Worm (Caenorhabditis elegans) whole organism, L1 larva: ENCODE data around the gene W02B12.1.

Experiments used
- C16A3.4 ChIP-seq: fragments of 150-350 bp; optimal IDR thresholded peaks from 2 replicates; lab custom pipeline; 2014; ENCODE audit warnings: missing biosample characterization, missing genetic modification characterization
- F16B12.6 ChIP-seq: fragments of 150-350 bp; optimal IDR thresholded peaks from 2 replicates; lab custom pipeline; 2014; ENCODE audit warnings: missing biosample characterization, missing genetic modification characterization
- aha-1 ChIP-seq: fragments of 150-350 bp; optimal IDR thresholded peaks from 2 replicates; lab custom pipeline; 2014; ENCODE audit warnings: missing biosample characterization, missing genetic modification characterization
- alr-1 ChIP-seq: fragments of 200-800 bp; sonication (Bioruptor generic); optimal IDR thresholded peaks from 2 replicates; lab custom pipeline; 2018; ENCODE audit warnings: borderline replicate concordance, mild to moderate bottlenecking, missing genetic modification characterization, missing compliant biosample characterization
- blmp-1 ChIP-seq: fragments of 150-350 bp; optimal IDR thresholded peaks from 2 replicates; lab custom pipeline; 2014; ENCODE audit warnings: missing biosample characterization, missing genetic modification characterization
- dpl-1 ChIP-seq, 3 experiments: fragments of 150-350 bp in 2 of 3; sonication (generic microtip) in 1 of 3; optimal IDR thresholded peaks; 2 replicates each; lab custom pipeline; 2014 to 2017; ENCODE audit warnings: missing biosample characterization in 3 of 3, missing genetic modification characterization in 3 of 3, missing genetic modification reagents in 3 of 3
- efl-1 ChIP-seq, 4 experiments: fragments of 150-350 bp; optimal IDR thresholded peaks in 3 of 4; peaks in 1 of 4; 1 replicate in 1 of 4; 2 replicates in 3 of 4; lab custom pipeline; 2014; ENCODE audit warnings: missing biosample characterization in 2 of 4, missing genetic modification characterization in 2 of 4, missing genetic modification reagents in 2 of 4
- efl-3 ChIP-seq: fragments of 200-800 bp; sonication (Bioruptor generic); optimal IDR thresholded peaks from 2 replicates; lab custom pipeline; 2018; ENCODE audit warnings: mild to moderate bottlenecking, missing genetic modification characterization, missing compliant biosample characterization
- egl-13 ChIP-seq: sonication (generic microtip); optimal IDR thresholded peaks from 2 replicates; lab custom pipeline; 2016; ENCODE audit warnings: missing genotype, missing genetic modification reagents, missing genetic modification characterization, missing compliant biosample characterization
- egl-27 ChIP-seq, 2 experiments: fragments of 150-350 bp in 1 of 2; sonication (generic microtip); optimal IDR thresholded peaks; 3 replicates each; lab custom pipeline; 2017 to 2018; ENCODE audit warnings: missing biosample characterization in 2 of 2, missing genetic modification characterization in 2 of 2, missing genetic modification reagents in 2 of 2
- elt-2 ChIP-seq: sonication (generic microtip); optimal IDR thresholded peaks from 2 replicates; lab custom pipeline; 2016; ENCODE audit warnings: missing genetic modification characterization, mild to moderate bottlenecking, inconsistent platforms, missing compliant biosample characterization, missing genetic modification reagents
- fkh-8 ChIP-seq: sonication (generic microtip); optimal IDR thresholded peaks from 2 replicates; lab custom pipeline; 2016; ENCODE audit warnings: mild to moderate bottlenecking, missing genetic modification characterization, missing compliant biosample characterization
- fos-1 ChIP-seq: fragments of 150-350 bp; optimal IDR thresholded peaks from 2 replicates; lab custom pipeline; 2014; ENCODE audit warnings: missing biosample characterization, missing genetic modification characterization
- hlh-17 ChIP-seq: fragments of 200-800 bp; sonication (Bioruptor generic); optimal IDR thresholded peaks from 2 replicates; lab custom pipeline; 2018; ENCODE audit warnings: missing genetic modification characterization, mild to moderate bottlenecking, missing compliant biosample characterization, moderate library complexity, borderline replicate concordance
- hlh-4 ChIP-seq: sonication (generic microtip); optimal IDR thresholded peaks from 2 replicates; lab custom pipeline; 2016; ENCODE audit warnings: mild to moderate bottlenecking, missing genetic modification characterization, missing compliant biosample characterization
- hpl-2 ChIP-seq: fragments of 150-350 bp; optimal IDR thresholded peaks from 2 replicates; lab custom pipeline; 2014; ENCODE audit warnings: missing biosample characterization, missing genetic modification reagents, missing genetic modification characterization
- isw-1 ChIP-seq: fragments of 200-800 bp; sonication (Bioruptor generic); IDR thresholded peaks from 2 replicates; pipeline ENCODE4 v1.3.6; 2022; ENCODE audit warnings: missing genetic modification characterization, missing compliant biosample characterization
- lin-13 ChIP-seq: fragments of 150-350 bp; optimal IDR thresholded peaks from 2 replicates; lab custom pipeline; 2014; ENCODE audit warnings: missing biosample characterization, missing genetic modification reagents, missing genetic modification characterization
- lin-14 ChIP-seq: fragments of 200-800 bp; sonication (Bioruptor generic); optimal IDR thresholded peaks from 2 replicates; lab custom pipeline; 2018; ENCODE audit warnings: mild to moderate bottlenecking, missing genetic modification characterization, moderate library complexity, missing compliant biosample characterization
- lin-15B ChIP-seq: fragments of 150-350 bp; sonication (generic microtip); optimal IDR thresholded peaks from 3 replicates; lab custom pipeline; 2014; ENCODE audit warnings: missing biosample characterization, missing genetic modification characterization
- lin-39 ChIP-seq: fragments of 150-350 bp; optimal IDR thresholded peaks from 2 replicates; lab custom pipeline; 2014; ENCODE audit warnings: missing biosample characterization, missing genetic modification reagents, missing genetic modification characterization
- mab-9 ChIP-seq: fragments of 200-800 bp; sonication (Bioruptor generic); IDR thresholded peaks from 2 replicates; pipeline ENCODE4 v1.3.6; 2022; ENCODE audit warnings: missing genetic modification reagents, missing genetic modification characterization, missing compliant biosample characterization
- mef-2 ChIP-seq: fragments of 150-350 bp; optimal IDR thresholded peaks from 2 replicates; lab custom pipeline; 2014; ENCODE audit warnings: missing biosample characterization, missing genetic modification characterization
- mep-1 ChIP-seq: fragments of 150-350 bp; optimal IDR thresholded peaks from 2 replicates; lab custom pipeline; 2014; ENCODE audit warnings: missing biosample characterization, missing genetic modification characterization
- nhr-12 ChIP-seq: sonication (generic microtip); optimal IDR thresholded peaks from 2 replicates; lab custom pipeline; 2017; ENCODE audit warnings: missing biosample characterization, missing genetic modification characterization
- nhr-19 ChIP-seq: fragments of 200-800 bp; sonication (Bioruptor generic); conservative IDR thresholded peaks from 2 replicates; pipeline ENCODE4 v1.3.6; 2022; ENCODE audit warnings: missing genetic modification characterization, missing compliant biosample characterization
- nhr-20 ChIP-seq: sonication (generic microtip); optimal IDR thresholded peaks from 2 replicates; lab custom pipeline; 2016; ENCODE audit warnings: mild to moderate bottlenecking, missing genetic modification characterization, missing compliant biosample characterization
- nhr-47 ChIP-seq: sonication (generic microtip); optimal IDR thresholded peaks from 2 replicates; lab custom pipeline; 2016; ENCODE audit warnings: mild to moderate bottlenecking, missing genetic modification characterization, moderate library complexity, missing compliant biosample characterization
- nhr-76 ChIP-seq: sonication (generic microtip); optimal IDR thresholded peaks from 2 replicates; lab custom pipeline; 2017; ENCODE audit warnings: missing biosample characterization, missing genetic modification characterization
- nhr-85 ChIP-seq: sonication (generic microtip); peaks from one replicate; lab custom pipeline; 2016; ENCODE audit warnings: missing genetic modification characterization, inconsistent platforms, missing compliant biosample characterization
- pqm-1 ChIP-seq: sonication (generic microtip); optimal IDR thresholded peaks from 3 replicates; lab custom pipeline; 2017; ENCODE audit warnings: missing biosample characterization, missing genetic modification characterization
- rnt-1 ChIP-seq: sonication (generic microtip); optimal IDR thresholded peaks from 2 replicates; lab custom pipeline; 2016; ENCODE audit warnings: mild to moderate bottlenecking, missing genetic modification characterization, moderate library complexity, missing compliant biosample characterization
- skn-1 ChIP-seq: fragments of 150-350 bp; optimal IDR thresholded peaks from 2 replicates; lab custom pipeline; 2014; ENCODE audit warnings: missing biosample characterization, missing genetic modification characterization
- snu-23 ChIP-seq: sonication (generic microtip); optimal IDR thresholded peaks from 2 replicates; lab custom pipeline; 2016; ENCODE audit warnings: missing genetic modification characterization, missing compliant biosample characterization
- sup-37 ChIP-seq: fragments of 200-800 bp; sonication (Bioruptor generic); optimal IDR thresholded peaks from 2 replicates; lab custom pipeline; 2018; ENCODE audit warnings: mild to moderate bottlenecking, missing genetic modification characterization, missing compliant biosample characterization
- unc-30 ChIP-seq: sonication (generic microtip); optimal IDR thresholded peaks from 2 replicates; lab custom pipeline; 2017; ENCODE audit warnings: missing biosample characterization, missing genetic modification characterization
- unc-62 ChIP-seq: fragments of 150-350 bp; optimal IDR thresholded peaks from 2 replicates; lab custom pipeline; 2014; ENCODE audit warnings: missing biosample characterization, missing genetic modification reagents, missing genetic modification characterization
- unc-86 ChIP-seq: sonication (generic microtip); optimal IDR thresholded peaks from 2 replicates; lab custom pipeline; 2016; ENCODE audit warnings: missing genetic modification characterization, missing compliant biosample characterization
- vab-15 ChIP-seq: sonication (generic microtip); optimal IDR thresholded peaks from 2 replicates; lab custom pipeline; 2017; ENCODE audit warnings: missing genotype, mild to moderate bottlenecking, missing genetic modification characterization, missing compliant biosample characterization
- xbp-1 ChIP-seq: sonication (generic microtip); optimal IDR thresholded peaks from 2 replicates; lab custom pipeline; 2016; ENCODE audit warnings: missing genetic modification characterization, missing compliant biosample characterization
- ztf-11 ChIP-seq, 2 experiments: sonication (generic microtip); optimal IDR thresholded peaks; 2 replicates each; lab custom pipeline; 2016 to 2017; ENCODE audit warnings: missing genetic modification characterization in 2 of 2, missing biosample characterization in 1 of 2, missing compliant biosample characterization in 1 of 2

The W02B12.1 gene

DNA sequence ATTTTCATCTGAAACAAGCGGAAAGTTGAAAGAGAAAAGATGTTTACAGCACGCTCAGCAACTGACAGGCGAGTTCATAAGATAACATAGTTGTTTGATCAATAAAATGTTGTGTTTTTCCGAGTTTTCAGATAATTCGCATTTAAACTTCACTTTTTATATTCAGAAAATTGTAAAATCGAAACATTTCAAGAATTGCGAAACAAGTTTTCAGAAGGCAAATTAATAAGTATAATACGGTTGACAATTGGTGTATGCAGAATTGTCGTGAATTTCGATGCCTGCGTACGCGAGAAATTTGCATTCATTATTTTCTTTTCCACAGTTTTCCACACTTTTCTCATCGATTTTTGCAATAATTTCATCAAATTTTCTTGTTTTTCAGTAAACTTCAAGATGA is 46.5 kb downstream of the W02B12.1 start, which contains the start of the genes ooc-3 and B0334.4 (continued):
- TF ChIP-seq mef-2 = no peak
- TF ChIP-seq unc-30 (tag; lab: Kevin White, UChicago) = no peak
- TF ChIP-seq skn-1 (tag; lab: Kevin White, UChicago) = peak; percentile 47
- peak; percentile 16 for TF ChIP-seq C16A3.4
- TF ChIP-seq efl-1 (optimal IDR thresholded peaks at IDR 0.05; lab: Kevin White, UChicago) = peak; percentile 38 to 58
- peak; percentile 56 to 85 for TF ChIP-seq efl-1 (GFP tag; optimal IDR thresholded peaks at IDR 0.05 in 1 of 2; lab: Kevin White, UChicago)
- TF ChIP-seq fos-1 (tag; lab: Kevin White, UChicago) = no peak
- no peak for TF ChIP-seq mab-9 (GFP tag; lab: Robert Waterston, UW)
- TF ChIP-seq efl-3 (GFP tag; lab: Kevin White, UChicago) = no peak
- TF ChIP-seq elt-2 = no peak
- no peak for TF ChIP-seq nhr-12 (tag; lab: Kevin White, UChicago)
- TF ChIP-seq egl-13 (tag; lab: Kevin White, UChicago) = no peak
- TF ChIP-seq fkh-8 (tag; lab: Kevin White, UChicago) = no peak
- TF ChIP-seq rnt-1 (tag; lab: Kevin White, UChicago) = no peak
- no peak for TF ChIP-seq sup-37 (GFP tag; lab: Kevin White, UChicago)
- TF ChIP-seq unc-86 (tag; lab: Kevin White, UChicago) = no peak
- no peak for TF ChIP-seq hpl-2 (GFP tag; lab: Kevin White, UChicago)
- no peak for TF ChIP-seq nhr-85 (tag; lab: Kevin White, UChicago)
- TF ChIP-seq snu-23 (GFP tag; lab: Kevin White, UChicago) = peak; percentile 45
- peak; percentile 32 for TF ChIP-seq nhr-47 (tag; lab: Kevin White, UChicago)
- no peak for TF ChIP-seq pqm-1
- TF ChIP-seq lin-14 (GFP tag; lab: Kevin White, UChicago) = peak; percentile 22
- TF ChIP-seq lin-13 (GFP tag; lab: Kevin White, UChicago) = no peak
- no peak for TF ChIP-seq unc-62 (GFP tag; lab: Kevin White, UChicago)
- peak; percentile 81 for TF ChIP-seq F16B12.6 (tag; lab: Kevin White, UChicago)
- TF ChIP-seq lin-15B (tag; lab: Kevin White, UChicago) = no peak
- no peak for TF ChIP-seq vab-15
- no peak for TF ChIP-seq hlh-17 (GFP tag; lab: Kevin White, UChicago)
- TF ChIP-seq nhr-19 (GFP tag; lab: Robert Waterston, UW) = no peak
- TF ChIP-seq dpl-1 (GFP tag; optimal IDR thresholded peaks at IDR 0.05; lab: Kevin White, UChicago) = peak; percentile 14 to 67 (median 34)
- peak; percentile 29 for TF ChIP-seq mep-1 (tag; lab: Kevin White, UChicago)
- TF ChIP-seq blmp-1 = peak; percentile 6
- no peak for TF ChIP-seq ztf-11 (tag; optimal IDR thresholded peaks at IDR 0.05; lab: Kevin White, UChicago)
- no peak for TF ChIP-seq xbp-1 (tag; lab: Kevin White, UChicago)
- TF ChIP-seq alr-1 (tag; lab: Kevin White, UChicago) = no peak
- TF ChIP-seq nhr-20 (tag; lab: Kevin White, UChicago) = no peak
- TF ChIP-seq hlh-4 (tag; lab: Kevin White, UChicago) = no peak
- no peak for TF ChIP-seq lin-39
- TF ChIP-seq nhr-76 = no peak
- no peak for TF ChIP-seq egl-27 (tag; optimal IDR thresholded peaks at IDR 0.05; lab: Kevin White, UChicago)
- TF ChIP-seq aha-1 = no peak
- TF ChIP-seq, all 84 proteins: peak for 16

DNA sequence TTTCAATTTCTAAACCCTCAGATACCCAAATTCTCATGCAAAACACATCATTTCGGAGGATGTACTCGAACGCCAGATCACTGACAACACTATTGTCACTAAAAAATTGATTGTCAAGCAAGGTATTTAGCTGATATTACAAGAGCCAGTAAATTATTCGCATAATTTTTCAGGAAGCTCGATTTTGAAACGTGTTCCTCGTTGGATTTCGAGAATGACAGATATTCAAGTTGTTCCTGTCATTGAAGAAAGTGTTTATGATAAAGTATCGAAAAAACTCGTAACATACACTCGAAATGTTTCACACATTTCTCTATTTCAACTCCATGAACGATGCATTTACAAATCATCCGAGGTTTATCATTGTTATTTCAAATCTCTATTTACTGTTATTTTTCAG is 47.0 kb downstream of the W02B12.1 start:
- no peak for TF ChIP-seq hlh-4 (tag; lab: Kevin White, UChicago)
- TF ChIP-seq isw-1 = no peak
- TF ChIP-seq efl-1 (optimal IDR thresholded peaks at IDR 0.05; lab: Kevin White, UChicago) = no peak
- TF ChIP-seq efl-1 (GFP tag; optimal IDR thresholded peaks at IDR 0.05 in 1 of 2; lab: Kevin White, UChicago) = peak in 1 of 2 experiments; percentile 93
